Worm (Caenorhabditis elegans) whole organism, young adult: ENCODE data around the gene grl-7.
"Not testable (repeated sequence)": the region's sequence is repeated elsewhere in the genome, so short reads cannot be mapped to it uniquely, and the experiment has no call there.

ENCODE experiments used
- C17E4.6 ChIP-seq: fragments of 200-800 bp; sonication (Bioruptor generic); IDR thresholded peaks from 2 replicates; pipeline ENCODE4 v1.3.6; 2022; ENCODE audit warnings: missing genetic modification reagents, missing genetic modification characterization, missing compliant biosample characterization
- F49E8.2 ChIP-seq: sonication (generic microtip); optimal IDR thresholded peaks from 3 replicates; lab custom pipeline; 2017; ENCODE audit warnings: missing genetic modification characterization, mild to moderate bottlenecking, missing compliant biosample characterization, antibody characterized with exemption, moderate library complexity; ENCODE audit not compliant: insufficient read depth
- ceh-91 ChIP-seq: fragments of 200-800 bp; sonication (Bioruptor generic); IDR thresholded peaks from 2 replicates; pipeline ENCODE4 v1.3.6; 2022; ENCODE audit warnings: missing genetic modification reagents, missing genetic modification characterization, missing compliant biosample characterization
- ekl-4 ChIP-seq: fragments of 200-800 bp; sonication (Bioruptor generic); IDR thresholded peaks from 2 replicates; pipeline ENCODE4 v1.3.6; 2022; ENCODE audit warnings: missing genetic modification reagents, missing genetic modification characterization, missing compliant biosample characterization
- ets-4 ChIP-seq: fragments of 200-800 bp; sonication (Bioruptor generic); optimal IDR thresholded peaks from 2 replicates; lab custom pipeline; 2018; ENCODE audit warnings: mild to moderate bottlenecking, missing genetic modification characterization, missing compliant biosample characterization
- hmg-20 ChIP-seq: fragments of 200-800 bp; sonication (Bioruptor generic); IDR thresholded peaks from 2 replicates; pipeline ENCODE4 v1.3.6; 2022; ENCODE audit warnings: missing genetic modification reagents, missing genetic modification characterization, missing compliant biosample characterization
- lir-1 ChIP-seq: fragments of 200-800 bp; sonication (Bioruptor generic); conservative IDR thresholded peaks from 2 replicates; pipeline ENCODE4 v1.3.6; 2022; ENCODE audit warnings: missing genetic modification reagents, missing genetic modification characterization, missing compliant biosample characterization
- pha-4 ChIP-seq: fragments of 150-350 bp; sonication (generic microtip); optimal IDR thresholded peaks from 2 replicates; lab custom pipeline; 2014; ENCODE audit warnings: missing biosample characterization, missing genetic modification reagents, missing genetic modification characterization
- unc-62 ChIP-seq: fragments of 150-350 bp; optimal IDR thresholded peaks from 2 replicates; lab custom pipeline; 2014; ENCODE audit warnings: missing biosample characterization, missing genetic modification reagents, missing genetic modification characterization
- ztf-25 ChIP-seq: fragments of 200-800 bp; sonication (Bioruptor generic); IDR thresholded peaks from 2 replicates; pipeline ENCODE4 v1.3.6; 2022; ENCODE audit warnings: missing genetic modification reagents, missing genetic modification characterization, missing compliant biosample characterization

ce11 chrV:11331811-11332210 is 15.0 kb downstream of the grl-7 start:
- TF ChIP-seq ztf-25 (GFP tag; lab: Robert Waterston, UW) = peak; percentile 81
- not testable (repeated sequence) for TF ChIP-seq pha-4 (tag; lab: Kevin White, UChicago); lir-1 (GFP tag; lab: Robert Waterston, UW); hmg-20 (GFP tag; lab: Robert Waterston, UW); F49E8.2 (tag; lab: Kevin White, UChicago); unc-62 (GFP tag; lab: Kevin White, UChicago); C17E4.6 (GFP tag; lab: Robert Waterston, UW); ceh-91 (GFP tag; lab: Robert Waterston, UW); ekl-4; ets-4
